Fruit fly (Drosophila melanogaster) whole organism, adult: ENCODE results near the gene PpD6.

Source experiments
- CG5204 ChIP-seq: fragments of 200-800 bp; sonication (Bioruptor generic); optimal IDR thresholded peaks from 2 replicates; lab custom pipeline; 2016; ENCODE audit warnings: missing biosample characterization, missing genetic modification characterization
- Clk ChIP-seq: fragments of 200-800 bp; sonication (Bioruptor generic); optimal IDR thresholded peaks from 2 replicates; lab custom pipeline; 2017; ENCODE audit warnings: missing biosample characterization, missing genetic modification characterization
- toe ChIP-seq: fragments of 200-800 bp; sonication (Bioruptor generic); optimal IDR thresholded peaks from 2 replicates; lab custom pipeline; 2016; ENCODE audit warnings: missing biosample characterization, missing genetic modification characterization

DNA sequence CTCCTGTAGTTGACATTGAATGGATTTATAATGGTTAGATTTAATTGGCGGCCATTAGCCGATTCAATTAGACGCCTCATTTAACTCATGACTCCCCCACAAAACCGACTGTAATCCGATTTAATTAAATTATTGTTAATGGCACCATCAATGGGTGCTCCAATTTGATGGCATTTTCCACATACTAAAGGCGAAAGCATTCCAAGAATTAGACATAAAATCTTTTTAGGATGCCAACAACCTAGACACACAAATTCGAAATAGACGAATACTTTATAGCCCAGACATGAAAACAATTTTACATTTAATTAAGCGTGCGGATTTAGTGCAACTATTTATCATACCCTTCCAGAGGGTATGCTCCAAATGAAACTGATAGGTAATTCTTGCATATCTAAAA is 9.5 kb upstream of the PpD6 start:
- TF ChIP-seq Clk (GFP tag; lab: Kevin White, UChicago) (no peak), CG5204 (GFP tag; lab: Kevin White, UChicago) (no peak), toe (GFP tag; lab: Kevin White, UChicago) (no peak)
